Fruit fly (Drosophila melanogaster) whole organism: Measurements from ENCODE around the gene Ppcs.

Source experiments
- pan ChIP-seq: fragments of >200 bp; optimal IDR thresholded peaks from 2 replicates; lab custom pipeline; 2017
- psq ChIP-seq: fragments of >200 bp; optimal IDR thresholded peaks from 2 replicates; lab custom pipeline; 2017
- usp ChIP-seq: fragments of >200 bp; optimal IDR thresholded peaks from 2 replicates; lab custom pipeline; 2017; ENCODE audit warnings: missing biosample characterization, missing genetic modification characterization, mixed read lengths

DNA sequence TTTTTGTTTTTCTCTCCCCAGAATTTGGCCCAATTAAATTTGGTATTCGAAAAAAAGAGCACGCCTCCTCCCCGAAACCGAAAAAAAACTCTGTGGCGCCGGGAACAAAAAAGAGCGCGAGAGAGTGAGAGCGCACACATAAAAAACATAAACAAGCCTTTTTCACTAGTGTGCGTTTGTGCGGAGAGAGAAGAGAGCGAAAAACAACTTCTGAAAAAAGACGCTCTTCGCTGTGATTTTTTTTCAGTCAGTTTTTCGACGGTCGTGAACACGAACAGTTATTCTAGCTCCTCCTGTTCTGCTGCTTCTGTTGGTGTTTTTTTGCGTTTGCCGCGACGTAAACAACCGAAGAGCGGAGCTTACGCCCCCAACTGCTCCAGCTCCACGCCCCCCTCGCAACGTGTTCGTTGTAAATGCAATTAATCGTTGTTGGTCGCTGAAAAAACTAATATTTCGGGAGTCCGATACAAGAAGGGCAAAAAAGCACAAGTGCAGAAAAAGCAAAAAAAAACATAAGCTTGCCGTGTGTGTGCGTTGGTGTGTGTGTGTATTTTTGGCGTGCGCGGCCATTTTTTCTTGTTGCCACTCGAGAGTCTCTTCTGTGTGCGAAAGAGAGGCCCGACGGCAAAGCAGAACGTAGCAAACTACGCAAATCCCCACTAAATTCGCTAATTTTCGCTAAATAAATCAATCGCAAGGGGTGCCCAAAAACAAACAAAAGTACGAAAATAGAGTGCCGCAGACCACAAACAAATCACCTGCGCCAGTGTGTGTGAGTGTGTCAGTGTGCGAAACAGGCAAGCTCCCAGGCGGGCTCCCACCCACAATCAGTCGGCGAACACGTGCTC lies 16.5 kb upstream of the Ppcs start, which contains the start of gene sqz:
- TF ChIP-seq psq = no peak
- TF ChIP-seq pan (lab: Kevin White, UChicago) = no peak
- no peak for TF ChIP-seq usp (GFP tag; lab: Kevin White, UChicago)
